Worm (Caenorhabditis elegans) whole organism, young adult: ENCODE results near the gene clec-196.

Experiments
- B0019.2 ChIP-seq: fragments of 200-800 bp; sonication (Bioruptor generic); conservative IDR thresholded peaks from 2 replicates; pipeline ENCODE4 v1.3.6; 2022; ENCODE audit warnings: missing genetic modification reagents, missing genetic modification characterization, missing compliant biosample characterization
- attf-5 ChIP-seq: fragments of 200-800 bp; sonication (Bioruptor generic); optimal IDR thresholded peaks from 2 replicates; lab custom pipeline; 2018; ENCODE audit warnings: mild to moderate bottlenecking, missing genetic modification characterization, missing compliant biosample characterization
- bed-2 ChIP-seq: fragments of 200-800 bp; sonication (Bioruptor generic); IDR thresholded peaks from 2 replicates; pipeline ENCODE4 v1.3.6; 2022; ENCODE audit warnings: missing genetic modification reagents, missing genetic modification characterization, missing compliant biosample characterization
- fkh-3 ChIP-seq: sonication (generic microtip); optimal IDR thresholded peaks from 2 replicates; lab custom pipeline; 2016; ENCODE audit warnings: mild to moderate bottlenecking, missing genetic modification characterization, missing compliant biosample characterization
- hsf-1 ChIP-seq: fragments of 200-800 bp; sonication (Bioruptor generic); IDR thresholded peaks from 2 replicates; pipeline ENCODE4 v1.3.6; 2022; ENCODE audit warnings: missing genetic modification reagents, missing genetic modification characterization, missing compliant biosample characterization
- let-526 ChIP-seq: fragments of 200-800 bp; sonication (Bioruptor generic); IDR thresholded peaks from 2 replicates; pipeline ENCODE4 v1.3.6; 2022; ENCODE audit warnings: missing genetic modification reagents, missing genetic modification characterization, missing compliant biosample characterization
- madf-3 ChIP-seq: fragments of 200-800 bp; sonication (Bioruptor generic); IDR thresholded peaks from 2 replicates; pipeline ENCODE4 v1.3.6; 2022; ENCODE audit warnings: missing genetic modification reagents, missing genetic modification characterization, missing compliant biosample characterization
- mcd-1 ChIP-seq: fragments of 200-800 bp; sonication (Bioruptor generic); IDR thresholded peaks from 2 replicates; pipeline ENCODE4 v1.3.6; 2022; ENCODE audit warnings: missing genetic modification reagents, missing genetic modification characterization, missing compliant biosample characterization
- nhr-90 ChIP-seq: sonication (generic microtip); optimal IDR thresholded peaks from 2 replicates; lab custom pipeline; 2016; ENCODE audit warnings: missing genotype, mild to moderate bottlenecking, missing genetic modification characterization, missing compliant biosample characterization
- repo-1 ChIP-seq: sonication (generic microtip); optimal IDR thresholded peaks from 2 replicates; lab custom pipeline; 2017; ENCODE audit warnings: mild to moderate bottlenecking, missing genetic modification characterization, missing compliant biosample characterization
- sdz-38 ChIP-seq: sonication (generic microtip); optimal IDR thresholded peaks from 2 replicates; lab custom pipeline; 2016; ENCODE audit warnings: missing genotype, missing genetic modification characterization, missing compliant biosample characterization
- snpc-3.4 ChIP-seq: sonication (generic microtip); optimal IDR thresholded peaks from 2 replicates; lab custom pipeline; 2017; ENCODE audit warnings: missing genetic modification characterization, mild to moderate bottlenecking, missing compliant biosample characterization, antibody characterized with exemption, moderate library complexity, missing genotype, missing genetic modification reagents
- tlf-1 ChIP-seq: fragments of 200-800 bp; sonication (Bioruptor generic); optimal IDR thresholded peaks from 2 replicates; lab custom pipeline; 2018; ENCODE audit warnings: mild to moderate bottlenecking, missing genetic modification characterization, missing compliant biosample characterization
- ztf-3 ChIP-seq: fragments of 200-800 bp; sonication (Bioruptor generic); optimal IDR thresholded peaks from 2 replicates; lab custom pipeline; 2018; ENCODE audit warnings: mild to moderate bottlenecking, missing genetic modification characterization, missing compliant biosample characterization

DNA sequence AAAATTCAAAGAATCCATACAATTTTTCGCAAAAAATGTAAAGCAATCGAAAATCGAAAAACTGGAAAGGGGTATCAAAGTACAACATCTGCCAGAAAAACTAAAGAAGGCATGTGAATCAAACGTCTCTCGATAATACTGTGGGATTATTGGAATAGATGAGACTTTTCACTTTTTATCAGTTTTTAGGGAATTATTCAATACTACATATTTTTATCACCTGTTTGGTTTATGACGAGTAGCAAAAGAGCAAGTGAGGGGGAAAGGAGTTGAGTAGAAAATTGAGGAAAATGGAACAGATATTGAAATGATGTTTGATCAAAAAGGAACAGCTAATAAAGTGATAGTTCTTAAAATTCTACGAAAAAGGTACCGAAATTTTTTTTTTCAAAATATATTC lies 16.3 kb downstream of the clec-196 start:
- TF ChIP-seq tlf-1 (GFP tag; lab: Kevin White, UChicago) = no peak
- no peak for TF ChIP-seq attf-5
- TF ChIP-seq snpc-3.4 = no peak
- no peak for TF ChIP-seq nhr-90
- TF ChIP-seq ztf-3 = no peak
- TF ChIP-seq let-526 (GFP tag; lab: Robert Waterston, UW) = no peak
- TF ChIP-seq sdz-38 (tag; lab: Kevin White, UChicago) = no peak
- no peak for TF ChIP-seq repo-1 (tag; lab: Kevin White, UChicago)
- no peak for TF ChIP-seq hsf-1 (GFP tag; lab: Robert Waterston, UW)
- TF ChIP-seq mcd-1 (GFP tag; lab: Robert Waterston, UW) = no peak
- no peak for TF ChIP-seq bed-2 (GFP tag; lab: Robert Waterston, UW)
- TF ChIP-seq fkh-3 (tag; lab: Kevin White, UChicago) = no peak
- no peak for TF ChIP-seq B0019.2 (GFP tag; lab: Robert Waterston, UW)
- TF ChIP-seq madf-3 (GFP tag; lab: Robert Waterston, UW) = no peak
